Worm (Caenorhabditis elegans) whole organism, early embryonic: ENCODE results near the gene cox-15.

Source experiments
- B0310.2 ChIP-seq: sonication (generic microtip); optimal IDR thresholded peaks from 2 replicates; lab custom pipeline; 2016; ENCODE audit warnings: mild to moderate bottlenecking, missing genetic modification characterization, missing compliant biosample characterization
- F13C5.2 ChIP-seq: sonication (generic microtip); optimal IDR thresholded peaks from 2 replicates; lab custom pipeline; 2017; ENCODE audit warnings: mild to moderate bottlenecking, missing genetic modification characterization, inconsistent platforms, missing compliant biosample characterization
- aly-1 ChIP-seq: sonication (generic microtip); optimal IDR thresholded peaks from 2 replicates; lab custom pipeline; 2016; ENCODE audit warnings: missing genetic modification characterization, missing compliant biosample characterization
- ama-1 ChIP-seq: fragments of 150-350 bp; optimal IDR thresholded peaks from 2 replicates; lab custom pipeline; 2014
- ceh-13 ChIP-seq: fragments of 200-800 bp; sonication (Bioruptor generic); optimal IDR thresholded peaks from 2 replicates; lab custom pipeline; 2018; ENCODE audit warnings: mild to moderate bottlenecking, missing genetic modification characterization, missing compliant biosample characterization
- ceh-36 ChIP-seq: sonication (generic microtip); optimal IDR thresholded peaks from 2 replicates; lab custom pipeline; 2016; ENCODE audit warnings: missing genetic modification characterization, inconsistent platforms, missing compliant biosample characterization
- ets-7 ChIP-seq: sonication (generic microtip); optimal IDR thresholded peaks from 2 replicates; lab custom pipeline; 2016; ENCODE audit warnings: missing genotype, missing genetic modification characterization, missing compliant biosample characterization
- flt-1 ChIP-seq: fragments of 200-800 bp; sonication (Bioruptor generic); IDR thresholded peaks from 2 replicates; pipeline ENCODE4 v1.3.6; 2022; ENCODE audit warnings: missing genetic modification characterization, missing compliant biosample characterization
- hmbx-1 ChIP-seq: sonication (generic microtip); optimal IDR thresholded peaks from 2 replicates; lab custom pipeline; 2016; ENCODE audit warnings: mild to moderate bottlenecking, missing genetic modification characterization, missing compliant biosample characterization
- hmg-4 ChIP-seq: fragments of 200-800 bp; sonication (Bioruptor generic); optimal IDR thresholded peaks from 2 replicates; lab custom pipeline; 2018; ENCODE audit warnings: mild to moderate bottlenecking, missing genetic modification characterization, missing compliant biosample characterization
- hnd-1 ChIP-seq: sonication (generic microtip); optimal IDR thresholded peaks from 2 replicates; lab custom pipeline; 2016; ENCODE audit warnings: missing genetic modification characterization, missing compliant biosample characterization
- pes-1 ChIP-seq: fragments of 200-800 bp; sonication (Bioruptor generic); IDR thresholded peaks from 2 replicates; pipeline ENCODE4 v1.3.6; 2022; ENCODE audit warnings: missing genetic modification reagents, missing genetic modification characterization, missing compliant biosample characterization
- scrt-1 ChIP-seq: fragments of 200-800 bp; sonication (Bioruptor generic); IDR thresholded peaks from 2 replicates; pipeline ENCODE4 v1.3.6; 2022; ENCODE audit warnings: missing genetic modification characterization, missing compliant biosample characterization
- sea-1 ChIP-seq: fragments of 200-800 bp; sonication (Bioruptor generic); conservative IDR thresholded peaks from 2 replicates; pipeline ENCODE4 v1.3.6; 2022; ENCODE audit warnings: missing genetic modification characterization, missing compliant biosample characterization
- tbx-11 ChIP-seq: fragments of 200-800 bp; sonication (Bioruptor generic); IDR thresholded peaks from 2 replicates; pipeline ENCODE4 v1.3.6; 2022; ENCODE audit warnings: missing genetic modification characterization, missing compliant biosample characterization
- tbx-37 ChIP-seq: fragments of 200-800 bp; sonication (Bioruptor generic); conservative IDR thresholded peaks from 2 replicates; pipeline ENCODE4 v1.3.6; 2022; ENCODE audit warnings: missing genetic modification reagents, missing genetic modification characterization, missing compliant biosample characterization
- tra-4 ChIP-seq: sonication (generic microtip); optimal IDR thresholded peaks from 2 replicates; lab custom pipeline; 2017; ENCODE audit warnings: missing genetic modification characterization, missing compliant biosample characterization

The cox-15 gene

DNA sequence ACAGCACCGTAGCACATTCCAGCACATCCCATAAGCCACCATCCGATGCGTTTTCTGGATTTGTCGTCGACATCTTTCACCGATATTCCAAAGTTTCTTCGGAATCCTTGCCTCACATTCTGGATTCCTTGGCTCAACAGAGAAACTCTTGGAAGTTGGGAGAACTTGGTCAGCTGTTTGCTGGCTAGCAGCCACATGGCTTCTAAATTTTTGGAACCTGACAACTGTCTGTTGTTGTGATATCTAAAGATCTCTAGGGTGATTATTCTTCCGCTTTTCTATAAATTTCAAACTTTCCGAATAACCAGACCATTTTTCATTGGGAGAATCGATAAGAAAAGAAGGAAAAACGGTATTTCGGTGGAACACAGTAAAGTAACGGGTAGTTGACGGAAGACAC, at the start of gene cox-15:
cox-15 (minus strand) TSS at position 202 of the 400 bp plus-strand sequence.
- TF ChIP-seq tbx-11 (GFP tag; lab: Robert Waterston, UW) (no peak), hnd-1 (no peak), aly-1 (tag; lab: Kevin White, UChicago) (no peak), scrt-1 (GFP tag; lab: Robert Waterston, UW) (no peak), tbx-37 (no peak), pes-1 (GFP tag; lab: Robert Waterston, UW) (no peak), tra-4 (tag; lab: Kevin White, UChicago) (no peak), hmg-4 (no peak), ama-1 (lab: Kevin White, UChicago) (no peak), sea-1 (no peak)

DNA sequence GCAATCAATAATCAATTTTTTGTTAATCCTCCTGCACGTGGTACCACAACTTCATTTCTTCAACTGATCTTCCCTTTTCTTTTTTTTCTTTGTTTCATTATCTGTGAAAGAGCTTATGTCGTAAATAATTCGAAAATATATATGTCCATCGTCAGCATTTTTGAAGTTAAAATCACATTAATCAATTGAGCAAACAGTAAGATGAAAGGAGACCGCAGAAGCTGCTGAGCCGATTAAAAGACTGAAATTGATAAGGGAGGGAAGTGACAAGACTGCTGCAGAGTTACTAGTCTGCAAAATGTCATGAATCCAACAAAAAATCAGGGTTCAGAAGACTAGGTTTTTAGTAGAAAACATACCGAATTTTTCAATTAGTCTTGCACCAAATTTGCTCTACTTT, 49.1 kb upstream of the cox-15 start:
- TF ChIP-seq B0310.2 (tag; lab: Kevin White, UChicago) = no peak
- no peak for TF ChIP-seq hmg-4
- TF ChIP-seq tra-4 (tag; lab: Kevin White, UChicago) = no peak
- no peak for TF ChIP-seq scrt-1 (GFP tag; lab: Robert Waterston, UW)
- TF ChIP-seq tbx-37 = no peak
- TF ChIP-seq flt-1 (GFP tag; lab: Robert Waterston, UW) = no peak
- no peak for TF ChIP-seq F13C5.2 (tag; lab: Kevin White, UChicago)
- no peak for TF ChIP-seq tbx-11 (GFP tag; lab: Robert Waterston, UW)
- no peak for TF ChIP-seq aly-1 (tag; lab: Kevin White, UChicago)
- no peak for TF ChIP-seq ama-1 (lab: Kevin White, UChicago)
- TF ChIP-seq sea-1 = no peak
- TF ChIP-seq hnd-1 = no peak
- no peak for TF ChIP-seq ceh-36 (tag; lab: Kevin White, UChicago)
- TF ChIP-seq ets-7 = no peak
- TF ChIP-seq ceh-13 = no peak
- TF ChIP-seq hmbx-1 = no peak

DNA sequence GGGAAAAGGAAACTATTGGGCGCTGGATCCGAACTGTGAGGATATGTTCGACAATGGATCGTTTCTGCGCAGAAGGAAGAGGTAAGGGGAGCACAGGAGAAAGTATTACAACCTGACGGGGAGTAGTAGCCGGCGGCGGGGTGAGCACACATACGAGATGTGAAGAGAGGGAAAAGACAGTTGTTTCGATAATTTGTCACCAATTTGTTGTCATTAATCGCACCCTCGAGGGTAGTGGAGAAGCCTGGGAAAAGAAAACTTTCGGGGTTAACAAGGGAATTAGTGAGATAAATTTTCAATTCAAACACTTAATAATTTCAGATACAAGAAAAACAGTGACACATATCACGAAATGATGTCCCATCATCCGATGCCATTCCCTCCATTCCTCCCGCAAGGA, 48.3 kb upstream of the cox-15 start:
- no peak for TF ChIP-seq pes-1 (GFP tag; lab: Robert Waterston, UW)
- TF ChIP-seq aly-1 (tag; lab: Kevin White, UChicago) = no peak
- no peak for TF ChIP-seq ceh-36 (tag; lab: Kevin White, UChicago)
- no peak for TF ChIP-seq scrt-1 (GFP tag; lab: Robert Waterston, UW)
- TF ChIP-seq hmbx-1 = no peak
- no peak for TF ChIP-seq ceh-13
- no peak for TF ChIP-seq tra-4 (tag; lab: Kevin White, UChicago)
- no peak for TF ChIP-seq hnd-1
- no peak for TF ChIP-seq hmg-4
- no peak for TF ChIP-seq tbx-11 (GFP tag; lab: Robert Waterston, UW)
- no peak for TF ChIP-seq ama-1 (lab: Kevin White, UChicago)
- no peak for TF ChIP-seq B0310.2 (tag; lab: Kevin White, UChicago)
- no peak for TF ChIP-seq tbx-37
- TF ChIP-seq sea-1 = no peak
- TF ChIP-seq flt-1 (GFP tag; lab: Robert Waterston, UW) = no peak

DNA sequence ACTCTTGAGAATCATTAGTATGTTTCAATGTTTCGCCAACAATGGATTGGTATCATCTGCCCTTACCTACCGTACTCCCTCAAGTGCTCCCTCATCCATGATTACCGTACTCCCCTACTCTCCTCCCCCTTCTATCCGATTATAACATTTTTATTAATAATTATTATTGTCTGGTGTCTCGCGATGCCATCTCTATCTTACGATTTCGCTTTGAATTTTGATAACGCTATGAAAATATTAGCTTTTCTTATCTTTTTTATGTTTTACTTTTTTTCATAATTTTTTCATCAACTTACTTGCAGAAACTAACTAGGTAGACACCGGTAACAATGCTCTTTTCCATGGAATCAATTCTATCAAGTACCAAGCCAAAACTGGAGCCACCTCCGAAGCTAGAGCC, 46.9 kb upstream of the cox-15 start, which contains the start of gene unc-130:
unc-130 (plus strand) TSS at position 301 of the 400 bp plus-strand sequence.
- TF ChIP-seq hnd-1 (no peak), aly-1 (tag; lab: Kevin White, UChicago) (no peak), ceh-13 (no peak), hmbx-1 (no peak), tra-4 (tag; lab: Kevin White, UChicago) (no peak), ama-1 (lab: Kevin White, UChicago) (no peak), hmg-4 (no peak), F13C5.2 (tag; lab: Kevin White, UChicago) (no peak), B0310.2 (tag; lab: Kevin White, UChicago) (no peak), sea-1 (no peak), scrt-1 (GFP tag; lab: Robert Waterston, UW) (no peak), tbx-11 (GFP tag; lab: Robert Waterston, UW) (no peak), ets-7 (no peak), pes-1 (GFP tag; lab: Robert Waterston, UW) (no peak)

DNA sequence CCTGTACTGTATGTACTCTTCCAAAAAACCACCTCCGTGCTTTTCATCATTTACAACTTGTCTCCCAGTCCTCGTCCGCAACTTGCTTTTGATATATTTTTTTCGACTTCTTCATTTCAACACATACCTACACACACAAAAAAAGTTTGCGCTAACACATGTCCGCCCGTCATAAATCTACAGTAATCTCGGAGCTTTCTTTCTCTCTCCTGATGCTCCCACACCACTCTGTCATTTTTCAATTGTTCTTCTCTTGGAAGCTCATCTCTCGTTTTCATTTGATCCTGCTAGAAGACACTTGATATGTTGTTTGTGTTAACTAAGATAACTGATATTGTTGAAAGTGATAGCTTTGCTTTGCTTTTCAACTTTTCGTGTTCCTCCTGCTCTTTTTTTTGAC, 46.4 kb upstream of the cox-15 start:
- TF ChIP-seq ets-7 = no peak
- no peak for TF ChIP-seq ceh-36 (tag; lab: Kevin White, UChicago)
- TF ChIP-seq sea-1 = no peak
- no peak for TF ChIP-seq scrt-1 (GFP tag; lab: Robert Waterston, UW)
- no peak for TF ChIP-seq tra-4 (tag; lab: Kevin White, UChicago)
- TF ChIP-seq pes-1 (GFP tag; lab: Robert Waterston, UW) = no peak
- no peak for TF ChIP-seq B0310.2 (tag; lab: Kevin White, UChicago)
- no peak for TF ChIP-seq tbx-37
- no peak for TF ChIP-seq hmbx-1
- no peak for TF ChIP-seq F13C5.2 (tag; lab: Kevin White, UChicago)
- no peak for TF ChIP-seq ama-1 (lab: Kevin White, UChicago)
- no peak for TF ChIP-seq aly-1 (tag; lab: Kevin White, UChicago)
- no peak for TF ChIP-seq tbx-11 (GFP tag; lab: Robert Waterston, UW)
- TF ChIP-seq ceh-13 = no peak
- no peak for TF ChIP-seq hmg-4

DNA sequence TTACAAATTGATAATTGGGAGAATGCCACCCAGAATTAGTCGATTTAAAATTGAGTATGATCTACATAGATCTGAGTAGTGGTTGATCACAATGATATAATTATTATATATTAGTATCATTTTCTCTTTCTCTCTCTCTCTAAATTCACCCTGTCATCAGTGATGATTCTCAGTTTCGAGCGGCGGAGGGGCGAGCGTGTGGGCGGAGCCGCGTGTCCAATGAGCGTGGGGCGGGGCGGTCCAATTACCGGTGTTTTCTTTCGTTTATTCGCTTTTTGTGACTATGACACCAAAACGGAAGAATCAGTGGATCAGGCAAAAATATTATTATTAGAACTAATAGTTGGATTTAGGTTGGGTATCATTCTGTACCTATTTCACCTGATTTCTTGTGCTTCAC, 45.2 kb upstream of the cox-15 start:
- TF ChIP-seq hnd-1 = no peak
- TF ChIP-seq scrt-1 (GFP tag; lab: Robert Waterston, UW) = no peak
- TF ChIP-seq flt-1 (GFP tag; lab: Robert Waterston, UW) = no peak
- no peak for TF ChIP-seq hmbx-1
- no peak for TF ChIP-seq ama-1 (lab: Kevin White, UChicago)
- no peak for TF ChIP-seq pes-1 (GFP tag; lab: Robert Waterston, UW)
- TF ChIP-seq F13C5.2 (tag; lab: Kevin White, UChicago) = no peak
- no peak for TF ChIP-seq tbx-37
- TF ChIP-seq tra-4 (tag; lab: Kevin White, UChicago) = no peak
- TF ChIP-seq B0310.2 (tag; lab: Kevin White, UChicago) = no peak
- TF ChIP-seq tbx-11 (GFP tag; lab: Robert Waterston, UW) = no peak
- no peak for TF ChIP-seq ceh-13
- TF ChIP-seq ets-7 = no peak
- no peak for TF ChIP-seq hmg-4
- no peak for TF ChIP-seq sea-1

DNA sequence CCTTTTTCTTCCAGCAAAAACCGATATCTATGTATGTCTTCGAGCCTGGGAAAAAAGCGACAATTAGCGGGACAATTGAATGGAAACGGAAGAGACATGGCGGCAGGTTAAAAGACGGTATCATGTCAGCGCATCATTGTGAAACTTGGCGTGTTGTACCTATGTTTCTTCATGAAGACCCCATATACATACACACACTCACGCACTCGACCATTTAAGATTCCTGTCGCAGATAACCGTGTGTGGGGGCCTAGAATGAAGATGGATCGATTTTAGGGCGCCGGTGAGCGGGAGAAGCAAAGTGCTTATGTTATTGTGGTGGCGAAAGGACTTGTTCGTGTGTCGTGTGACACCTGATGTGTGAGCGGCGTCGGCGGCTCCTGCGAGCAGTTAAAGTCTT, 42.1 kb upstream of the cox-15 start:
- TF ChIP-seq ama-1 (lab: Kevin White, UChicago) (no peak), ceh-13 (no peak), tbx-37 (no peak), F13C5.2 (tag; lab: Kevin White, UChicago) (no peak), pes-1 (GFP tag; lab: Robert Waterston, UW) (no peak)

DNA sequence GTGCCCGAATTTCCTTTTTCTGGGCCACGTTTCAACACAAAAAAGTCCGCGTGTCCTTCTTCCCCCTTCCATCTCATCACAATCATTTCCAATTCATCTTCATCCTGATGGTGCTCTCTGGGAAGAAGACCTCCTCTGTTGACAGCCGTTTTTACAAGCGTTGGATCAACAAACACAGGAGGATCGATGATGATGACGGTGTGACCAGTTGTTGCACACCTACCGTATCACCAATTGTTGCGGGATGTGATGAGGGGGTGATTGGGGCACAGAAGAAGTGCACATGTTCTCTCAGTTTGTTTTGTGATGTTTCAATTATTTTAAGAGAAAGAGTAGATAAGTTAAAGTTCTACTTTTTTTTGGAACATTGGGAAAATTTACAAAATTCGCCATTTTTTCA, 40.7 kb upstream of the cox-15 start:
- TF ChIP-seq hmg-4 (no peak), ceh-36 (tag; lab: Kevin White, UChicago) (no peak), tbx-37 (no peak), ceh-13 (no peak), tra-4 (tag; lab: Kevin White, UChicago) (no peak), scrt-1 (GFP tag; lab: Robert Waterston, UW) (no peak), tbx-11 (GFP tag; lab: Robert Waterston, UW) (no peak), hmbx-1 (no peak), flt-1 (GFP tag; lab: Robert Waterston, UW) (no peak), F13C5.2 (tag; lab: Kevin White, UChicago) (no peak), sea-1 (no peak)
